Worm (Caenorhabditis elegans): Measurements from ENCODE around the gene lmp-1.
A peak's percentile ranks its signal among the peaks of the same experiment; 100 is the strongest.

Gene lmp-1

DNA sequence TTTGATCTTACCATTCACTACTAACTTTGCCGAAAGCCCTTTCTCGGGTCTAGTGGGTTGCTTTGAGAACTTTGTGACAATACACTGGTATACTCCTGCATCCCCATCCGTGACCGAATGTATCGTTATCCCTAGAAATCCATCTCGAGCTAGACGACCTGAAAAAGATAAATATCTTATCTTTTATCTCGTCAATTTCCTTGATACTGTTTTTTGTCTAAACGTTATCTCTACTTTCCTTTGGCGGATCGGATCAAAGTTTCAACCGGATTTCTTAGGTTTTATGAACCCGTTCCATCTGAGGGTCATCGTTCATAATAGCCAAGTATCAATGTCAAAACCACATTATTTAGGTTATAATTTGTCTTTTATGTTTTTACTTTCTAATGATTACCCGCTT is 7.1 kb upstream of the lmp-1 start:
- TF ChIP-seq fos-1 (tag; optimal IDR thresholded peaks at IDR 0.05) (no peak), peb-1 (tag; optimal IDR thresholded peaks at IDR 0.05) (no peak), sma-3 (GFP tag; optimal IDR thresholded peaks at IDR 0.05) (no peak), elt-3 (tag; optimal IDR thresholded peaks at IDR 0.05) (no peak), unc-62 (GFP tag; optimal IDR thresholded peaks at IDR 0.05) (no peak), mdl-1 (tag; optimal IDR thresholded peaks at IDR 0.05) (no peak), ztf-4 (tag; optimal IDR thresholded peaks at IDR 0.05) (no peak), elt-1 (tag; optimal IDR thresholded peaks at IDR 0.05) (no peak), nhr-23 (tag; optimal IDR thresholded peaks at IDR 0.05) (no peak), ceh-16 (tag; optimal IDR thresholded peaks at IDR 0.05) (no peak), F13H6.1 (tag; optimal IDR thresholded peaks at IDR 0.05) (no peak)

DNA sequence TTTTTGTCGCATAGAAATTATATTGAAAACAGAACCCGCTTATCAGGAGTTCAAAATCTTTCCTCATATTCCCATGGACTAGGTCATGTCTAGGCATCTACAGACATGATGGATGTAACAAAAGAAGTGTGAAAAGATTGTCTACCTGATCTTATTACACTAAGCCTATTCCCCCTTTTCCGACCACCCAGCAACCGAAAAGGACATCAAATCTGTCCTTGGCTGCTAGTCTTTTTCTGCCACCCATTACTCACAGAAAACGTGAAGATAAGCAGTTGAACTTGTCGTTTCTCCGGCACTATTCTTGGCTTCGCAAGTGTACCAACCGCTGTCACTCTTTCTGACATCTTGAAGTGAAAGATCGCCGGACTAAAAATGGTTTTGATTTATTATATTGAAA is 5.4 kb upstream of the lmp-1 start:
- TF ChIP-seq unc-62 (GFP tag; optimal IDR thresholded peaks at IDR 0.05) (no peak), ceh-16 (tag; optimal IDR thresholded peaks at IDR 0.05) (peak; percentile 80), R02D3.7 (tag; optimal IDR thresholded peaks at IDR 0.05) (no peak), nhr-10 (tag; optimal IDR thresholded peaks at IDR 0.05) (no peak), peb-1 (tag; optimal IDR thresholded peaks at IDR 0.05) (no peak), sma-9 (GFP tag; optimal IDR thresholded peaks at IDR 0.05) (peak; percentile 25), sma-9 (tag; optimal IDR thresholded peaks at IDR 0.05) (no peak), mab-5 (tag; optimal IDR thresholded peaks at IDR 0.05) (no peak), nhr-237 (tag; optimal IDR thresholded peaks at IDR 0.05) (no peak), snpc-4 (tag; optimal IDR thresholded peaks at IDR 0.05) (no peak), crh-2 (tag; optimal IDR thresholded peaks at IDR 0.05) (no peak), mbf-1 (tag; optimal IDR thresholded peaks at IDR 0.05) (no peak), elt-1 (tag; optimal IDR thresholded peaks at IDR 0.05) (peak; percentile 55), blmp-1 (tag; optimal IDR thresholded peaks at IDR 0.05; ENCODE audit: insufficient read depth) (peak; percentile 1), nhr-25 (tag; optimal IDR thresholded peaks at IDR 0.05) (peak; percentile 51), ztf-11 (tag; optimal IDR thresholded peaks at IDR 0.05) (no peak)

DNA sequence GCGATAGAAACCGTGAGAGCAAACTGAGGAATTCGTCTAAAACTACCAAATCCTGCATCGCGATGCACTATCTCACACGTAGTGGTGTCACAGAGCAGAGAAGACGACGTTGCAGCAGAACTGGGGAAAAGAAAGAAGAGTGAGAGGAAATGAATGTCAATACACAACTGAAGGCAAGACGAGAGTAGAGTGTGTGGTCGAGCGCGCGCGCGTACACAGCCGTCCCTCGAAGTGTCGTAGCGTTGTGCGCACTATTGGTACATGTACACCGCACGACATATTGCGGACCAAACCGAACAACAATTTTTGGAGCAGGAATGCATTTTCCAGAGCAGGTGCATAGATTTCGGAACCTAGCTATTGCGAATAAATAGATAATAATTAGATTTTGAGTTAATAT is 879 bp upstream of the lmp-1 start:
- TF ChIP-seq egl-27 (tag; optimal IDR thresholded peaks at IDR 0.05) (peak; percentile 32), lin-11 (tag; optimal IDR thresholded peaks at IDR 0.05) (peak; percentile 78), lin-13 (GFP tag; optimal IDR thresholded peaks at IDR 0.05) (peak; percentile 44), snpc-4 (tag; optimal IDR thresholded peaks at IDR 0.05) (no peak), elt-3 (tag; optimal IDR thresholded peaks at IDR 0.05) (no peak), R02D3.7 (tag; optimal IDR thresholded peaks at IDR 0.05) (no peak), nhr-10 (tag; optimal IDR thresholded peaks at IDR 0.05) (no peak), lin-39 (tag; optimal IDR thresholded peaks at IDR 0.05) (no peak), nhr-6 (tag; optimal IDR thresholded peaks at IDR 0.05) (no peak), nhr-129 (tag; optimal IDR thresholded peaks at IDR 0.05) (peak; percentile 88), Y55F3AM.14 (GFP tag; optimal IDR thresholded peaks at IDR 0.05) (no peak), blmp-1 (tag; optimal IDR thresholded peaks at IDR 0.05; ENCODE audit: insufficient read depth) (no peak), unc-55 (GFP tag; optimal IDR thresholded peaks at IDR 0.05) (peak; percentile 64), sma-3 (GFP tag; optimal IDR thresholded peaks at IDR 0.05) (peak; percentile 13), sem-4 (tag; optimal IDR thresholded peaks at IDR 0.05) (no peak), lsy-2 (tag; optimal IDR thresholded peaks at IDR 0.05) (peak in 1 of 2 experiments; percentile 55), nhr-21 (tag; optimal IDR thresholded peaks at IDR 0.05) (peak; percentile 36), ZK546.5 (tag; optimal IDR thresholded peaks at IDR 0.05) (no peak), unc-62 (GFP tag; optimal IDR thresholded peaks at IDR 0.05) (no peak), nhr-23 (tag; optimal IDR thresholded peaks at IDR 0.05) (no peak), mdl-1 (tag; optimal IDR thresholded peaks at IDR 0.05) (no peak), ztf-11 (tag; optimal IDR thresholded peaks at IDR 0.05) (no peak), nhr-237 (tag; optimal IDR thresholded peaks at IDR 0.05) (no peak), ztf-4 (tag; optimal IDR thresholded peaks at IDR 0.05) (no peak), C34F6.9 (tag; optimal IDR thresholded peaks at IDR 0.05) (peak; percentile 65), skn-1 (tag; optimal IDR thresholded peaks at IDR 0.05) (no peak), unc-39 (tag; optimal IDR thresholded peaks at IDR 0.05) (no peak), nhr-77 (tag; optimal IDR thresholded peaks at IDR 0.05) (no peak), gmeb-1 (tag; optimal IDR thresholded peaks at IDR 0.05) (no peak), dmd-4 (tag; optimal IDR thresholded peaks at IDR 0.05) (no peak), ztf-1 (GFP tag; conservative IDR thresholded peaks at IDR 0.05) (no peak), sma-9 (GFP tag; optimal IDR thresholded peaks at IDR 0.05) (peak; percentile 54), sma-9 (tag; optimal IDR thresholded peaks at IDR 0.05) (no peak), ceh-82 (tag; optimal IDR thresholded peaks at IDR 0.05) (no peak), ama-1 (optimal IDR thresholded peaks at IDR 0.05) (no peak), aly-2 (tag; optimal IDR thresholded peaks at IDR 0.05) (no peak), mbf-1 (tag; optimal IDR thresholded peaks at IDR 0.05) (no peak), nhr-25 (tag; optimal IDR thresholded peaks at IDR 0.05) (no peak), zag-1 (tag; optimal IDR thresholded peaks at IDR 0.05) (peak; percentile 32), crh-2 (tag; optimal IDR thresholded peaks at IDR 0.05) (peak; percentile 54), peb-1 (tag; optimal IDR thresholded peaks at IDR 0.05) (no peak), F13H6.1 (tag; optimal IDR thresholded peaks at IDR 0.05) (peak; percentile 67), alr-1 (tag; optimal IDR thresholded peaks at IDR 0.05) (no peak), fos-1 (tag; optimal IDR thresholded peaks at IDR 0.05) (peak; percentile 53), elt-1 (tag; optimal IDR thresholded peaks at IDR 0.05) (no peak), ceh-16 (tag; optimal IDR thresholded peaks at IDR 0.05) (peak; percentile 60), nhr-11 (tag; optimal IDR thresholded peaks at IDR 0.05) (no peak)
